Fruit fly (Drosophila melanogaster): ENCODE measurements around the gene CG1265.
A peak's percentile ranks its signal among the peaks of the same experiment; 100 is the strongest.

The CG1265 gene

DNA sequence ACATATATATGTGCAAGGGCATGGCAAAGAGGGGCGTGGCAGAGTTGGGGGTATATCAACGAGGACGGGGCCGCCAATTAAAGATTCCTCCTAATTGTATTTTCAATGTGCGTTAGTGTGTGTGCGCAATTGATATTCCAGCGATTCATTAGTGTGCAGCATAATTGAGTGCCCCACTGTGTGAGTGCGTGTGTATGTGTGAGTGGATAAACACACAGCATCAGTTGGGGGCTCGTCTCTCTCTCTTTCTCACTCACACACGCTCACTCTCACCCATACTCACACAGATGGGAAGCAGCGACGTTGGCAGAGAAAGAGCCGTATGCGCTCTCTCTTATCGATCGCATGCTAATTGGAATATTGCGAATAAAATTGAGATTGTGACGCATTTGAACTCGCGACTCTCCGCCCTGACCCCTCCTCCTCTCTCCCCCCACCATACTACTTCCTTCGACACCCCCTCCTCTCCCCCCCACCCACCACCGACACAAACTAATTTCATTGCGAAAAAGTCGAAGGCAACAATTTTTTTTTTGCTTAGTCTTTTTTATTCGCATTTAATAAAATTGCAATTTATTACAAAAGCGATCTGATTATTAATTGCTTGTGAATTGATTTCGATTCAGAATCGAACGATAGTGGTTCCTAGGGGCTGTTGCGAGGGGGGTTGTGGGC, 20.8 kb upstream of the CG1265 start (continued):
- TF ChIP-seq HmgD (GFP tag; optimal IDR thresholded peaks at IDR 0.05) (no peak), Myb (GFP tag; optimal IDR thresholded peaks at IDR 0.05) (no peak), CG34224 (GFP tag; IDR thresholded peaks at IDR 0.05; ENCODE audit: partially characterized antibody) (no peak), insv (GFP tag; optimal IDR thresholded peaks at IDR 0.05) (no peak), nerfin-1 (tag; optimal IDR thresholded peaks at IDR 0.05) (no peak), CG18476 (GFP tag; optimal IDR thresholded peaks at IDR 0.05) (no peak), Vsx1 (GFP tag; optimal IDR thresholded peaks at IDR 0.05) (no peak), CG17912 (GFP tag; optimal IDR thresholded peaks at IDR 0.05) (no peak), CG12299 (tag; optimal IDR thresholded peaks at IDR 0.05) (no peak), Hand (GFP tag; optimal IDR thresholded peaks at IDR 0.05) (no peak), emc (GFP tag; optimal IDR thresholded peaks at IDR 0.05) (no peak), al (GFP tag; IDR thresholded peaks at IDR 0.05) (no peak), dmrt99B (tag; optimal IDR thresholded peaks at IDR 0.05) (no peak), Bteb2 (GFP tag; optimal IDR thresholded peaks at IDR 0.05) (no peak), CG15269 (tag; optimal IDR thresholded peaks at IDR 0.05) (no peak), CG12659 (GFP tag; optimal IDR thresholded peaks at IDR 0.05) (no peak), CHES-1-like (GFP tag; optimal IDR thresholded peaks at IDR 0.05) (no peak), pnt (GFP tag; optimal IDR thresholded peaks at IDR 0.05) (no peak), zfh2 (GFP tag; optimal IDR thresholded peaks at IDR 0.05) (no peak), CG7963 (GFP tag; IDR thresholded peaks at IDR 0.05; ENCODE audit: partially characterized antibody) (0 out of 3 replicates have a peak, but pooled peaks have one; percentile 18), mld (GFP tag; IDR thresholded peaks at IDR 0.05; ENCODE audit: partially characterized antibody) (no peak), Rx (GFP tag; IDR thresholded peaks at IDR 0.05) (no peak), CG30020 (tag; optimal IDR thresholded peaks at IDR 0.05) (no peak), D19A (tag; optimal IDR thresholded peaks at IDR 0.05) (no peak), Ets97D (GFP tag; optimal IDR thresholded peaks at IDR 0.05) (no peak), Nf-YC (tag; optimal IDR thresholded peaks at IDR 0.05) (peak; percentile 45), D (optimal IDR thresholded peaks at IDR 0.05) (peak; percentile 43), D (GFP tag; optimal IDR thresholded peaks at IDR 0.05) (no peak), CG1603 (tag; optimal IDR thresholded peaks at IDR 0.05) (no peak), lbe (GFP tag; optimal IDR thresholded peaks at IDR 0.05) (no peak), CG15601 (tag; optimal IDR thresholded peaks at IDR 0.05) (no peak), Hr78 (GFP tag; optimal IDR thresholded peaks at IDR 0.05) (no peak), usp (GFP tag; optimal IDR thresholded peaks at IDR 0.05) (no peak), eve (GFP tag; optimal IDR thresholded peaks at IDR 0.05) (no peak), crol (GFP tag; IDR thresholded peaks at IDR 0.05) (peak; percentile 30; the same call in 1 of the 2 replicates), CG6254 (GFP tag; optimal IDR thresholded peaks at IDR 0.05) (no peak), Sry-δ (GFP tag; optimal IDR thresholded peaks at IDR 0.05) (no peak), CG33213 (GFP tag; optimal IDR thresholded peaks at IDR 0.05) (no peak), CG8478 (optimal IDR thresholded peaks at IDR 0.05) (peak; percentile 92), CG8089 (GFP tag; optimal IDR thresholded peaks at IDR 0.05) (no peak), CG10565 (GFP tag; optimal IDR thresholded peaks at IDR 0.05) (no peak), CG4328 (GFP tag; optimal IDR thresholded peaks at IDR 0.05) (no peak), CG4424 (GFP tag; optimal IDR thresholded peaks at IDR 0.05) (no peak), pita (GFP tag; optimal IDR thresholded peaks at IDR 0.05) (no peak), Atf-2 (GFP tag; optimal IDR thresholded peaks at IDR 0.05) (no peak), CG14441 (GFP tag; IDR thresholded peaks at IDR 0.05) (no peak), CG30403 (GFP tag; optimal IDR thresholded peaks at IDR 0.05) (no peak), pum (GFP tag; optimal IDR thresholded peaks at IDR 0.05) (no peak), tgo (GFP tag; IDR thresholded peaks at IDR 0.05) (no peak), vvl (GFP tag; IDR thresholded peaks at IDR 0.05) (peak; percentile 57), CG17612 (GFP tag; IDR thresholded peaks at IDR 0.05) (no peak)
